Worm (Caenorhabditis elegans): ENCODE data around the gene msp-49.

The msp-49 gene

DNA sequence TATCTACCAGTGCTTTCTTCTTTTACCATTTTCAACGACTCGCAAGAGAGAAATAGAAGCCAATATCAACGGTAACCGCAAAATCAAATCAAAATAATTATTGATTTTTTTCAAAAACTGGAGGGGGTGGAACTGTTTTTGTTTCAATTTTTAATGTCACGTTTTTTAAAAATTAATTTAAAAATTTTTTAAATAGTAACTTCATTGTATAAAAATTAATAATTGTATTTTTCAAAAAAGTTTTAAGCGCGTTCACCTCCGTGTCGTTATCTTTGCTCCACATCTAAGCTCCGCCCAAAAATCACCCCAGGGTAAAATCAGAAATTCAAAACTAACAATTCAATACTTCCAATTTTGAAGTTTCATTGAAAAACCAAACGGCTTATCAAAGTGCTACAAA, 33.1 kb upstream of the msp-49 start, which contains the start of gene C27D6.11:
Gene C27D6.11 (minus strand): TSS at position 101 of the 400 bp plus-strand sequence.
- TF ChIP-seq nhr-90 (tag; optimal IDR thresholded peaks at IDR 0.05) = no peak

DNA sequence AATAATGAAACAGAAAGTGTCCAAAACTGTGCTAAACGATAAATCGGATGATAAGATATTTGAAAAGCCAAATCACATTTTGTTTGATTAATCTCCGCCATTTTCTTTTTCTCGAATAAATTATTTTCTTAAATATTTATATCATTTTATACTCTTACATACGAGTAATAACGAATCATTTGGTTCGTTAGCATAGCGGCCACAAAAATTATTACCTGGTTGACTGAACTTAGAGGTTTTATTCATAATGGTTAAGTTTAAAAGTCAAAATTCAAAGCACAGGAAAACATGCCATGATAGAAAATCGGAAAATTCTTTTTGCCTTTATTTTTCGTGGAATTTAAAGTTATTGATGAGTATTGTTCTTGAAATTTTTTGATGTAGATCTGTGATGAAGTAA, 30.9 kb upstream of the msp-49 start, which contains the start of gene srb-5:
Gene srb-5 (minus strand): TSS at position 101 of the 400 bp plus-strand sequence.
- TF ChIP-seq ceh-79 (tag; optimal IDR thresholded peaks at IDR 0.05) (no peak), nhr-90 (tag; optimal IDR thresholded peaks at IDR 0.05) (no peak), madf-10 (tag; optimal IDR thresholded peaks at IDR 0.05) (no peak), ceh-27 (GFP tag; optimal IDR thresholded peaks at IDR 0.05) (no peak), snpc-1.1 (tag; optimal IDR thresholded peaks at IDR 0.05; ENCODE audit: insufficient read depth) (no peak), ztf-18 (tag; optimal IDR thresholded peaks at IDR 0.05) (no peak), tbp1 (GFP tag; optimal IDR thresholded peaks at IDR 0.05) (no peak), ztf-6 (GFP tag; IDR thresholded peaks at IDR 0.05) (no peak), ztf-28 (GFP tag; IDR thresholded peaks at IDR 0.05) (no peak), dpff-1 (tag; optimal IDR thresholded peaks at IDR 0.05) (no peak), lin-26 (GFP tag; IDR thresholded peaks at IDR 0.05) (no peak), aptf-2 (GFP tag; conservative IDR thresholded peaks at IDR 0.05) (no peak), repo-1 (tag; optimal IDR thresholded peaks at IDR 0.05) (no peak), sdz-38 (tag; optimal IDR thresholded peaks at IDR 0.05) (no peak), bed-2 (GFP tag; IDR thresholded peaks at IDR 0.05) (no peak), nhr-120 (GFP tag; IDR thresholded peaks at IDR 0.05) (no peak), Y53F4B.3 (GFP tag; IDR thresholded peaks at IDR 0.05) (no peak)

DNA sequence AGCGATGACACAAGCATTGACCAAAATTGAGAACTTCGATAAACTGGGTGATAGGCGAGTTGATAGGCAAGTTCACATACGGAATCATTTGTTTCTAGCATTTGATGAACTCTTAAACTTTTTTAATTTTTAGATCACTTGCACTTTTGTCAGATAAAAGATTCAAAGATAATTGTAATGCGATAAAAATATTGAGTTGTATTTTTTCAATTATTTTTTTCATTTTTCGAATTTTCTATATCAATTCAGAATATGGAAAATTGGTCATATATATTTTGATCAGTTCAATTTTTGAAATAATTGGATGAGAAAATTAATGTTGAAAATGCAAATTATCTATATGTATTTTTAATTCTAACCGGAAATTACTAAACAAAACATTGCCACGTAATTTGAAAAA, 27.4 kb upstream of the msp-49 start, which contains the start of gene srb-3:
Gene srb-3 (minus strand): TSS at position 101 of the 400 bp plus-strand sequence.
- TF ChIP-seq gei-17 (GFP tag; optimal IDR thresholded peaks at IDR 0.05) = no peak
- no peak for TF ChIP-seq hlh-12 (tag; optimal IDR thresholded peaks at IDR 0.05)
- no peak for TF ChIP-seq cebp-1 (GFP tag; IDR thresholded peaks at IDR 0.05)
- TF ChIP-seq cebp-1 (tag; optimal IDR thresholded peaks at IDR 0.05) = no peak
- TF ChIP-seq F39B2.1 (GFP tag; IDR thresholded peaks at IDR 0.05) = no peak
- no peak for TF ChIP-seq lir-1 (GFP tag; conservative IDR thresholded peaks at IDR 0.05)
- no peak for TF ChIP-seq akir-1 (GFP tag; optimal IDR thresholded peaks at IDR 0.05)
- TF ChIP-seq rec-8 (tag; optimal IDR thresholded peaks at IDR 0.05) = no peak
- no peak for TF ChIP-seq mcd-1 (GFP tag; IDR thresholded peaks at IDR 0.05)
- no peak for TF ChIP-seq xnd-1 (tag; optimal IDR thresholded peaks at IDR 0.05)
- TF ChIP-seq mes-4 (tag; optimal IDR thresholded peaks at IDR 0.05) = no peak
- no peak for TF ChIP-seq snpc-3.4 (tag; optimal IDR thresholded peaks at IDR 0.05)
- no peak for TF ChIP-seq tbx-9 (tag; optimal IDR thresholded peaks at IDR 0.05; ENCODE audit: borderline replicate concordance)
- TF ChIP-seq F52B5.7 (tag; optimal IDR thresholded peaks at IDR 0.05) = no peak
- TF ChIP-seq hsf-1 (GFP tag; IDR thresholded peaks at IDR 0.05) = no peak

DNA sequence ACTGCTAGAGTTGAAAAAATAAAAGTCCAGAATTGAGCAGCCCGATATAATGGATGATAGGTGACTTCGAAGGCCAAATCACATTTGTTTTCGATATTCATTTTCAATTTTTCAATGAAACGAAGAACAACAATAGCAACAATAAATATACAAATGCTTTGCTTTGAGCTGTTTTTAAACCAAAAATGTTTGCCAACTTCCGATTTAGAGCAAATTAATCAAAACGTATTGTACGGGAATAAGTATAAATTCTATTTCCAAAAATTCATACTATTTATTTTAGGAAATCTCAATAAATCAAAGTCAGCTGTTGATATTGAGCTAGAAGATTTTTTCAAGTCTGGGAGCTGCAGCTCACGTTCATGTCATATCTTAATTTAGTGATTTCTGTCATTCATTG, 23.2 kb upstream of the msp-49 start, which contains the start of gene srb-1:
Gene srb-1 (minus strand): TSS at position 101 of the 400 bp plus-strand sequence.
- TF ChIP-seq K12H6.12 (tag; optimal IDR thresholded peaks at IDR 0.05) = no peak
- no peak for TF ChIP-seq ekl-4 (GFP tag; IDR thresholded peaks at IDR 0.05)
- TF ChIP-seq egl-44 (GFP tag; IDR thresholded peaks at IDR 0.05) = no peak

All from whole organism, young adult.